Worm (Caenorhabditis elegans) whole organism, L3 larva: ENCODE data around the gene lact-1.
A peak's percentile ranks its signal among the peaks of the same experiment; 100 is the strongest.

Experiments used
- R02D3.7 ChIP-seq: fragments of 150-350 bp; optimal IDR thresholded peaks from 2 replicates; lab custom pipeline; 2014; ENCODE audit warnings: missing biosample characterization, missing genetic modification characterization
- ZK546.5 ChIP-seq: sonication (generic microtip); optimal IDR thresholded peaks from 2 replicates; lab custom pipeline; 2017; ENCODE audit warnings: missing biosample characterization, missing genetic modification characterization
- ama-1 ChIP-seq: fragments of 150-350 bp; optimal IDR thresholded peaks from 2 replicates; lab custom pipeline; 2018
- ceh-16 ChIP-seq: sonication (generic microtip); optimal IDR thresholded peaks from 2 replicates; lab custom pipeline; 2017; ENCODE audit warnings: missing biosample characterization, missing genetic modification characterization
- ceh-82 ChIP-seq: fragments of 150-350 bp; optimal IDR thresholded peaks from 2 replicates; lab custom pipeline; 2014; ENCODE audit warnings: missing biosample characterization, missing genetic modification characterization
- ceh-9 ChIP-seq: sonication (generic microtip); optimal IDR thresholded peaks from 2 replicates; lab custom pipeline; 2018; ENCODE audit warnings: missing biosample characterization, missing genetic modification characterization
- daf-12 ChIP-seq: fragments of 150-350 bp; optimal IDR thresholded peaks from 2 replicates; lab custom pipeline; 2014; ENCODE audit warnings: missing biosample characterization, missing genetic modification reagents, missing genetic modification characterization
- egl-27 ChIP-seq: sonication (generic microtip); optimal IDR thresholded peaks from 4 replicates; lab custom pipeline; 2017; ENCODE audit warnings: missing biosample characterization, missing genetic modification reagents, missing genetic modification characterization
- egl-5 ChIP-seq: fragments of 150-350 bp; optimal IDR thresholded peaks from 2 replicates; lab custom pipeline; 2017; ENCODE audit warnings: missing biosample characterization, missing genetic modification reagents, missing genetic modification characterization, inconsistent platforms
- elt-2 ChIP-seq: sonication (generic microtip); optimal IDR thresholded peaks from 2 replicates; lab custom pipeline; 2016; ENCODE audit warnings: missing genetic modification reagents, mild to moderate bottlenecking, missing genetic modification characterization, missing compliant biosample characterization
- elt-3 ChIP-seq, 3 experiments: fragments of 150-350 bp in 1 of 3; sonication (generic microtip) in 2 of 3; optimal IDR thresholded peaks; 2 replicates in 2 of 3; 4 replicates in 1 of 3; lab custom pipeline; 2014 to 2017; ENCODE audit warnings: missing biosample characterization in 3 of 3, missing genetic modification characterization in 3 of 3
- eor-1 ChIP-seq, 2 experiments: fragments of 150-350 bp; optimal IDR thresholded peaks; 2 replicates each; lab custom pipeline; 2014 to 2018; ENCODE audit warnings: missing biosample characterization in 2 of 2, missing genetic modification characterization in 2 of 2
- fkh-2 ChIP-seq: fragments of 150-350 bp; optimal IDR thresholded peaks from 2 replicates; lab custom pipeline; 2014; ENCODE audit warnings: missing biosample characterization, missing genetic modification reagents, missing genetic modification characterization
- jun-1 ChIP-seq: fragments of 150-350 bp; optimal IDR thresholded peaks from 2 replicates; lab custom pipeline; 2014; ENCODE audit warnings: missing biosample characterization, missing genetic modification reagents, missing genetic modification characterization
- lin-39 ChIP-seq: fragments of 150-350 bp; optimal IDR thresholded peaks from 2 replicates; lab custom pipeline; 2018; ENCODE audit warnings: missing biosample characterization, missing genetic modification reagents, missing genetic modification characterization
- lsy-12 ChIP-seq: sonication (generic microtip); optimal IDR thresholded peaks from 2 replicates; lab custom pipeline; 2016; ENCODE audit warnings: mild to moderate bottlenecking, missing genetic modification characterization, missing compliant biosample characterization
- nfya-1 ChIP-seq: sonication (generic microtip); optimal IDR thresholded peaks from 2 replicates; lab custom pipeline; 2017; ENCODE audit warnings: missing genetic modification characterization, mild to moderate bottlenecking, missing compliant biosample characterization, antibody characterized with exemption, moderate library complexity; ENCODE audit not compliant: insufficient read depth
- nhr-11 ChIP-seq: fragments of 150-350 bp; optimal IDR thresholded peaks from 2 replicates; lab custom pipeline; 2014; ENCODE audit warnings: missing biosample characterization, missing genetic modification characterization
- nhr-12 ChIP-seq: fragments of 150-350 bp; optimal IDR thresholded peaks from 2 replicates; lab custom pipeline; 2014; ENCODE audit warnings: missing biosample characterization, missing genetic modification characterization
- nhr-23 ChIP-seq: fragments of 150-350 bp; optimal IDR thresholded peaks from 2 replicates; lab custom pipeline; 2014; ENCODE audit warnings: missing biosample characterization, missing genetic modification reagents, missing genetic modification characterization
- nhr-237 ChIP-seq: fragments of 150-350 bp; optimal IDR thresholded peaks from 2 replicates; lab custom pipeline; 2014; ENCODE audit warnings: missing biosample characterization, missing genetic modification characterization
- nhr-28 ChIP-seq: fragments of 150-350 bp; optimal IDR thresholded peaks from 2 replicates; lab custom pipeline; 2014; ENCODE audit warnings: missing biosample characterization, missing genetic modification characterization
- nhr-43 ChIP-seq: sonication (generic microtip); optimal IDR thresholded peaks from 2 replicates; lab custom pipeline; 2016; ENCODE audit warnings: mild to moderate bottlenecking, missing genetic modification characterization, missing compliant biosample characterization; ENCODE audit not compliant: poor library complexity, severe bottlenecking
- nhr-67 ChIP-seq: fragments of 150-350 bp; optimal IDR thresholded peaks from 2 replicates; lab custom pipeline; 2014; ENCODE audit warnings: missing biosample characterization, missing genetic modification characterization
- nhr-76 ChIP-seq: fragments of 150-350 bp; sonication (generic microtip); optimal IDR thresholded peaks from 5 replicates; lab custom pipeline; 2014; ENCODE audit warnings: missing biosample characterization, missing genetic modification characterization
- pha-4 ChIP-seq: fragments of 150-350 bp; optimal IDR thresholded peaks from 2 replicates; lab custom pipeline; 2014; ENCODE audit warnings: missing biosample characterization, missing genetic modification reagents, missing genetic modification characterization
- pqm-1 ChIP-seq: fragments of 150-350 bp; optimal IDR thresholded peaks from 2 replicates; lab custom pipeline; 2017; ENCODE audit warnings: missing biosample characterization, missing genetic modification characterization, inconsistent platforms
- skn-1 ChIP-seq: fragments of 150-350 bp; optimal IDR thresholded peaks from 2 replicates; lab custom pipeline; 2014; ENCODE audit warnings: missing biosample characterization, missing genetic modification characterization
- snpc-4 ChIP-seq: fragments of 150-350 bp; optimal IDR thresholded peaks from 2 replicates; lab custom pipeline; 2014; ENCODE audit warnings: missing biosample characterization, missing genetic modification characterization
- unc-62 ChIP-seq: fragments of 150-350 bp; sonication (generic microtip); optimal IDR thresholded peaks from 4 replicates; lab custom pipeline; 2014; ENCODE audit warnings: missing biosample characterization, missing genetic modification reagents, missing genetic modification characterization
- zag-1 ChIP-seq: fragments of 150-350 bp; optimal IDR thresholded peaks from 2 replicates; lab custom pipeline; 2014; ENCODE audit warnings: missing biosample characterization, missing genetic modification characterization
- ztf-11 ChIP-seq: fragments of 150-350 bp; optimal IDR thresholded peaks from 2 replicates; lab custom pipeline; 2014; ENCODE audit warnings: missing biosample characterization, missing genetic modification characterization

lact-1 gene

ce11 chrX:7303115-7303514 lies 42.9 kb upstream of the lact-1 start:
- TF ChIP-seq nhr-67 (no peak), jun-1 (tag; lab: Kevin White, UChicago) (no peak), nhr-43 (tag; lab: Kevin White, UChicago) (no peak), R02D3.7 (tag; lab: Kevin White, UChicago) (no peak), ceh-9 (tag; lab: Kevin White, UChicago) (no peak), elt-2 (tag; lab: Kevin White, UChicago) (peak; percentile 62), lsy-12 (no peak), pqm-1 (tag; lab: Kevin White, UChicago) (peak; percentile 36)

ce11 chrX:7298652-7299051 lies 38.5 kb upstream of the lact-1 start, which contains the start of gene K03A1.4:
Gene K03A1.4 (minus strand): TSS chrX:7298752.
- TF ChIP-seq egl-5 (tag; lab: Kevin White, UChicago) (no peak), nhr-11 (tag; lab: Kevin White, UChicago) (no peak), skn-1 (no peak), nhr-43 (tag; lab: Kevin White, UChicago) (no peak), nhr-28 (tag; lab: Kevin White, UChicago) (no peak), nhr-23 (tag; lab: Kevin White, UChicago) (no peak), ZK546.5 (tag; lab: Kevin White, UChicago) (no peak), nhr-76 (tag; lab: Kevin White, UChicago) (no peak), zag-1 (tag; lab: Kevin White, UChicago) (no peak)

ce11 chrX:7296310-7296709 lies 36.1 kb upstream of the lact-1 start:
- TF ChIP-seq daf-12 (tag; lab: Kevin White, UChicago) (no peak), nhr-23 (tag; lab: Kevin White, UChicago) (no peak)

ce11 chrX:7291810-7292209 lies 31.6 kb upstream of the lact-1 start, which contains the start of gene lron-7:
Gene lron-7 (plus strand): TSS chrX:7292132.
- TF ChIP-seq elt-3 (tag; optimal IDR thresholded peaks at IDR 0.05; lab: Kevin White, UChicago) (no peak), snpc-4 (tag; lab: Kevin White, UChicago) (no peak), eor-1 (tag; optimal IDR thresholded peaks at IDR 0.05; lab: Kevin White, UChicago) (no peak), ama-1 (lab: Kevin White, UChicago) (no peak), ceh-16 (tag; lab: Kevin White, UChicago) (no peak), nhr-237 (tag; lab: Kevin White, UChicago) (no peak), ztf-11 (tag; lab: Kevin White, UChicago) (no peak), ceh-9 (tag; lab: Kevin White, UChicago) (no peak), elt-2 (tag; lab: Kevin White, UChicago) (peak; percentile 71), ceh-82 (no peak), daf-12 (tag; lab: Kevin White, UChicago) (no peak), nhr-76 (tag; lab: Kevin White, UChicago) (no peak), nhr-11 (tag; lab: Kevin White, UChicago) (no peak), nfya-1 (no peak), nhr-43 (tag; lab: Kevin White, UChicago) (no peak), pha-4 (tag; lab: Kevin White, UChicago) (peak; percentile 41), ZK546.5 (tag; lab: Kevin White, UChicago) (no peak), jun-1 (tag; lab: Kevin White, UChicago) (no peak), fkh-2 (tag; lab: Kevin White, UChicago) (no peak), pqm-1 (tag; lab: Kevin White, UChicago) (peak; percentile 80), nhr-12 (tag; lab: Kevin White, UChicago) (no peak), lin-39 (tag; lab: Kevin White, UChicago) (no peak)

- no peak for TF ChIP-seq lin-39 (tag; lab: Kevin White, UChicago)
- TF ChIP-seq elt-2 (tag; lab: Kevin White, UChicago): peak; percentile 23
- TF ChIP-seq pha-4 (tag; lab: Kevin White, UChicago): peak; percentile 65
- no peak for TF ChIP-seq unc-62 (GFP tag; lab: Kevin White, UChicago)
- no peak for TF ChIP-seq egl-27
- TF ChIP-seq, all 47 proteins: peak for 2
Observed at ce11 chrX:7290859-7291628, 30.9 kb upstream of the lact-1 start.
